Worm (Caenorhabditis elegans) whole organism, L4/young adult: Measurements from ENCODE around the gene daf-28.

Source experiments
- W03F9.2 ChIP-seq: fragments of 150-350 bp; optimal IDR thresholded peaks from 2 replicates; lab custom pipeline; 2014; ENCODE audit warnings: missing biosample characterization, missing genetic modification characterization
- him-1 ChIP-seq: sonication (generic microtip); optimal IDR thresholded peaks from 2 replicates; lab custom pipeline; 2016; ENCODE audit warnings: missing genotype, missing genetic modification reagents, missing genetic modification characterization, missing compliant biosample characterization

DNA sequence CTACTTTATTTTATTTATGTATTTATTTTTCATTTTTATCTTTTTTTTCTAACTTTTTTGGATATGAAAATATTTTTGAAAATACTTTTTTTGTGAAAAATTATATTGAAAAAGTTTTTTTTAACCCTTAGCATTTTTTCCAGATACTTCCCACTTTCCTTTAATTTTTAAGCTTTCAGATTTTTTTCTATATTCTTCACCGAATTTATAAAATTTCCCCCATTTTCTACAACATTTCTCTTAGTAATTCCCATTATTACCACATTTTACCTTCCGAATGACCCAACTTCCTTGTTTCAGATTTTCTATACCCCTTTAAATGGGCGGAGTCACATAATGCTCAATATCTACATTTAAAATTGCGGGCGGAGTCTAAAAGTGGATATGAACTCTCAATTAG, at the start of gene daf-28:
- no peak for TF ChIP-seq W03F9.2 (tag; lab: Kevin White, UChicago)
- TF ChIP-seq him-1 (tag; lab: Kevin White, UChicago), result no peak
